Worm (Caenorhabditis elegans) whole organism, L4 larva: ENCODE data around the gene F01F1.3.

Experiments used
- D1046.2 ChIP-seq: fragments of 200-800 bp; sonication (Bioruptor generic); IDR thresholded peaks from 2 replicates; pipeline ENCODE4 v1.3.6; 2022; ENCODE audit warnings: missing genetic modification characterization, missing compliant biosample characterization
- T20F7.1 ChIP-seq: fragments of 200-800 bp; sonication (Bioruptor generic); optimal IDR thresholded peaks from 2 replicates; lab custom pipeline; 2018; ENCODE audit warnings: mild to moderate bottlenecking, missing genetic modification characterization, missing compliant biosample characterization
- Y5F2A.4 ChIP-seq: fragments of 200-800 bp; sonication (Bioruptor generic); optimal IDR thresholded peaks from 2 replicates; lab custom pipeline; 2018; ENCODE audit warnings: mild to moderate bottlenecking, missing genetic modification characterization, missing compliant biosample characterization
- attf-4 ChIP-seq: sonication (generic microtip); optimal IDR thresholded peaks from 3 replicates; lab custom pipeline; 2017; ENCODE audit warnings: missing biosample characterization, missing genetic modification characterization
- ces-1 ChIP-seq: fragments of 150-350 bp; sonication (generic microtip); optimal IDR thresholded peaks from 4 replicates; lab custom pipeline; 2014; ENCODE audit warnings: missing biosample characterization, missing genetic modification reagents, missing genetic modification characterization
- daf-12 ChIP-seq: fragments of 150-350 bp; optimal IDR thresholded peaks from 2 replicates; lab custom pipeline; 2014; ENCODE audit warnings: missing biosample characterization, missing genetic modification reagents, missing genetic modification characterization
- dmd-9 ChIP-seq: fragments of 200-800 bp; sonication (Bioruptor generic); IDR thresholded peaks from 2 replicates; pipeline ENCODE4 v1.3.6; 2022; ENCODE audit warnings: missing genetic modification reagents, missing genetic modification characterization, missing compliant biosample characterization
- dpl-1 ChIP-seq: fragments of 150-350 bp; optimal IDR thresholded peaks from 2 replicates; lab custom pipeline; 2014; ENCODE audit warnings: missing biosample characterization, missing genetic modification reagents, missing genetic modification characterization
- duxl-1 ChIP-seq: sonication (generic microtip); optimal IDR thresholded peaks from 2 replicates; lab custom pipeline; 2016; ENCODE audit warnings: mild to moderate bottlenecking, missing genetic modification characterization, moderate library complexity, missing compliant biosample characterization; ENCODE audit not compliant: poor library complexity
- egl-43 ChIP-seq: fragments of 200-800 bp; sonication (Bioruptor generic); IDR thresholded peaks from 2 replicates; pipeline ENCODE4 v1.3.6; 2022; ENCODE audit warnings: missing genetic modification reagents, missing genetic modification characterization, missing compliant biosample characterization
- fos-1 ChIP-seq: fragments of 150-350 bp; optimal IDR thresholded peaks from 2 replicates; lab custom pipeline; 2014; ENCODE audit warnings: missing biosample characterization, missing genetic modification characterization
- mes-2 ChIP-seq: sonication (generic microtip); optimal IDR thresholded peaks from 2 replicates; lab custom pipeline; 2016; ENCODE audit warnings: missing genotype, mild to moderate bottlenecking, missing genetic modification characterization, missing compliant biosample characterization; ENCODE audit not compliant: poor library complexity, severe bottlenecking
- mxl-3 ChIP-seq: fragments of 200-800 bp; sonication (Bioruptor generic); optimal IDR thresholded peaks from 2 replicates; lab custom pipeline; 2018; ENCODE audit warnings: mild to moderate bottlenecking, missing genetic modification characterization, missing compliant biosample characterization
- nhr-10 ChIP-seq: fragments of 150-350 bp; optimal IDR thresholded peaks from 2 replicates; lab custom pipeline; 2014; ENCODE audit warnings: missing biosample characterization, missing genetic modification characterization
- nhr-102 ChIP-seq: sonication (generic microtip); optimal IDR thresholded peaks from 2 replicates; lab custom pipeline; 2016; ENCODE audit warnings: mild to moderate bottlenecking, missing genetic modification characterization, moderate library complexity, missing compliant biosample characterization
- saeg-2 ChIP-seq: fragments of 200-800 bp; sonication (Bioruptor generic); IDR thresholded peaks from 2 replicates; pipeline ENCODE4 v1.3.6; 2022; ENCODE audit warnings: missing genetic modification reagents, missing genetic modification characterization, missing compliant biosample characterization
- unc-39 ChIP-seq: sonication (generic microtip); optimal IDR thresholded peaks from 2 replicates; lab custom pipeline; 2017; ENCODE audit warnings: missing biosample characterization, missing genetic modification characterization
- unc-62 ChIP-seq, 3 experiments: fragments of 150-350 bp in 1 of 3; sonication (generic microtip); optimal IDR thresholded peaks in 2 of 3; peaks in 1 of 3; 1 replicate in 1 of 3; 2 replicates in 2 of 3; lab custom pipeline; 2014 to 2017; ENCODE audit warnings: missing biosample characterization in 3 of 3, missing genetic modification characterization in 3 of 3, missing genetic modification reagents in 3 of 3, missing genotype in 1 of 3
- vab-7 ChIP-seq: fragments of 200-800 bp; sonication (Bioruptor generic); IDR thresholded peaks from 2 replicates; pipeline ENCODE4 v1.3.6; 2022; ENCODE audit warnings: missing genetic modification reagents, missing genetic modification characterization, missing compliant biosample characterization
- zag-1 ChIP-seq: fragments of 150-350 bp; optimal IDR thresholded peaks from 2 replicates; lab custom pipeline; 2014; ENCODE audit warnings: missing biosample characterization, missing genetic modification characterization
- zfp-3 ChIP-seq: fragments of 200-800 bp; sonication (Bioruptor generic); conservative IDR thresholded peaks from 2 replicates; pipeline ENCODE4 v1.3.6; 2022; ENCODE audit warnings: missing genetic modification reagents, missing genetic modification characterization, missing compliant biosample characterization
- ztf-11 ChIP-seq: fragments of 150-350 bp; optimal IDR thresholded peaks from 2 replicates; lab custom pipeline; 2014; ENCODE audit warnings: missing biosample characterization, missing genetic modification characterization

The F01F1.3 gene

DNA sequence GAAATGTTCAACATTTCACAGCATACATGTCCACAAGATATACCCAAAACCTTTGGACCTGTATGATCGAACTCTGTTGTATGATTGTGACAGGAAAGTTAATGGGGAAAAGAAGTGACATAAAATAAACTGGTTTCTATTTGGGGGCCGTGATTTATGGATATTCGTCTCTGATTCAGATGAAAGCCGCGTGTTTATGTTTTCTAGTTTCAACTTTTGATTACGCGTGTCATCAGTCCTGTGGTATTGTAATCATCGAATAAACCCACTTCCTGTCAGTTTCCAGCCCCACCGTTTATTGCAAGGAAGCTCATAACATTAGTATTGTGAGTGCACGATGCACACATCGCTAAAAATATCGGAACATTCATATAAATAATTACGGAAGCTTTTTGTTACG is 50.5 kb downstream of the F01F1.3 start (continued):
- TF ChIP-seq fos-1 (tag; lab: Kevin White, UChicago) (no peak), ces-1 (GFP tag; lab: Kevin White, UChicago) (no peak), zag-1 (tag; lab: Kevin White, UChicago) (no peak), mxl-3 (GFP tag; lab: Kevin White, UChicago) (peak; percentile 50), unc-62 (GFP tag; optimal IDR thresholded peaks at IDR 0.05 in 1 of 2; lab: Kevin White, UChicago) (peak in 1 of 2 experiments; percentile 72), unc-62 (tag; optimal IDR thresholded peaks at IDR 0.05; lab: Kevin White, UChicago) (peak; percentile 42), vab-7 (no peak), D1046.2 (GFP tag; lab: Robert Waterston, UW) (no peak), daf-12 (tag; lab: Kevin White, UChicago) (no peak), zfp-3 (GFP tag; lab: Robert Waterston, UW) (no peak), Y5F2A.4 (GFP tag; lab: Kevin White, UChicago) (no peak), dpl-1 (GFP tag; lab: Kevin White, UChicago) (no peak), T20F7.1 (no peak), saeg-2 (GFP tag; lab: Robert Waterston, UW) (no peak), nhr-10 (tag; lab: Kevin White, UChicago) (no peak), egl-43 (GFP tag; lab: Robert Waterston, UW) (no peak), duxl-1 (tag; lab: Kevin White, UChicago) (no peak), attf-4 (tag; lab: Kevin White, UChicago) (no peak), mes-2 (tag; lab: Kevin White, UChicago) (no peak), dmd-9 (GFP tag; lab: Robert Waterston, UW) (no peak), ztf-11 (no peak), nhr-102 (no peak), unc-39 (no peak)
